Fruit fly (Drosophila melanogaster): ENCODE measurements around the gene S-Lap1.

The S-Lap1 gene

dm6 chr3L:8616935-8617334 is at the start of gene S-Lap1:
Gene S-Lap1 (plus strand): TSS chr3L:8617235.
- TF ChIP-seq insv (optimal IDR thresholded peaks at IDR 0.05) (no peak), Myc (optimal IDR thresholded peaks at IDR 0.05) (no peak), ttk (optimal IDR thresholded peaks at IDR 0.05) (no peak)

dm6 chr3L:8575844-8576842 is 40.9 kb upstream of the S-Lap1 start, which contains the start of the genes CG6638 and CG43078:
Gene CG6638 (minus strand): TSS chr3L:8576078.
Gene CG43078 (plus strand): TSS chr3L:8576808.
- TF ChIP-seq insv (optimal IDR thresholded peaks at IDR 0.05), result no peak
- no peak for TF ChIP-seq Sin3A (optimal IDR thresholded peaks at IDR 0.05)
- TF ChIP-seq ttk (optimal IDR thresholded peaks at IDR 0.05), result no peak
- no peak for TF ChIP-seq h (optimal IDR thresholded peaks at IDR 0.05)
- TF ChIP-seq Myc (optimal IDR thresholded peaks at IDR 0.05), result no peak
- TF ChIP-seq psq (optimal IDR thresholded peaks at IDR 0.05), result no peak

dm6 chr3L:8578470-8578869 is 38.6 kb upstream of the S-Lap1 start:
- TF ChIP-seq psq (optimal IDR thresholded peaks at IDR 0.05), result no peak
- no peak for TF ChIP-seq Sin3A (optimal IDR thresholded peaks at IDR 0.05)
- TF ChIP-seq insv (optimal IDR thresholded peaks at IDR 0.05), result no peak
- TF ChIP-seq h (optimal IDR thresholded peaks at IDR 0.05), result no peak
- TF ChIP-seq Myc (optimal IDR thresholded peaks at IDR 0.05), result no peak
- no peak for TF ChIP-seq ttk (optimal IDR thresholded peaks at IDR 0.05)

- no peak for TF ChIP-seq Sin3A (optimal IDR thresholded peaks at IDR 0.05)
- TF ChIP-seq h (optimal IDR thresholded peaks at IDR 0.05), result no peak
- no peak for TF ChIP-seq Myc (optimal IDR thresholded peaks at IDR 0.05)
Observed at dm6 chr3L:8579513-8579912, 37.5 kb upstream of the S-Lap1 start.

DNA sequence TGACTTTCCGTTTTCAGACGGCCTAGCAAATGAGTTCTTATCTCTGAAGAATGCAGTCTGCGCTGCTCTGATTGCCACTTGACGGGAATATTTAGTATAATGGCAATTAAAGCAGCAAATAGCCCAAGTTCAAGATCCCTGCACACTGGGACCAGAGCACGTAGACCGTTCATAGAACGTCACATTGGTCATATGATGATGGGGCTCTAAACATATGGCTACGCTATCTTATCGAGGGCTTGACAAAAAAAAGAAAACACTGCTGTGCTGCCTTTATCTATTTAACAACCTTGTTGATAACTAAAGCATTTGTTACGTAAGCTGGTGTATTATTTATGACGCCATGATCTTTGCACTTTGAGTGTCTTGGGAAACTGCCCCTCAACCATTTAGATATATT is 36.3 kb upstream of the S-Lap1 start:
- no peak for TF ChIP-seq Myc (optimal IDR thresholded peaks at IDR 0.05)
- no peak for TF ChIP-seq h (optimal IDR thresholded peaks at IDR 0.05)
- TF ChIP-seq psq (optimal IDR thresholded peaks at IDR 0.05), result no peak
- no peak for TF ChIP-seq insv (optimal IDR thresholded peaks at IDR 0.05)
- TF ChIP-seq Sin3A (optimal IDR thresholded peaks at IDR 0.05), result no peak
- no peak for TF ChIP-seq ttk (optimal IDR thresholded peaks at IDR 0.05)

DNA sequence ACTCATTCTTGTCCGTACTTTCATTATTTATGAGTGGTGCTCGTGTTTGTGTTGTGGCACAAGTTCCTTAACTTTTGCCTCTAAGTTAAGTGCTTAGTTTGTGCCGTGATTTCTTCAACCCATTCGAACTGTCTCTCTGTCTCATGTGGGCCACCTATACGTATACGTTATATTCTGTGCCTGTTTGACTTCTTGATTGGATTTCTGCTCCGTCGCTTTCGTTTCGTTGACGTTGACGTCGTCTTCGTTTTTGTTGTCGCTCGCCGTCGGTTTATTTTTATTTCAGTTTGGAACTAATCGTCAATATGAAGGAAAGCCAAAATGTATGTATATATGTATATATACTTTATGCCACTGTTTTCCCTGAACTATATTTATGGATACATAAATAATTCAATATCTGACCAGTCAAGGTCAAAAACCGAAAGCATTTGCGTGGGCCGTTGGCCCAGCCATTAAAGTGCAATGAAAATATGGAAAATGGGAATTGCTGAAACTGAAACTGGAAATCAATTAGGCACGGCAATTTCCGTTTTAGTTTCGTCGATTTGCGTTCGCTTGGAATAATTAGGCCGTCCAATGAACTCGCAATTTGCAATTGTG is 34.8 kb upstream of the S-Lap1 start:
- TF ChIP-seq insv (optimal IDR thresholded peaks at IDR 0.05), result no peak
- no peak for TF ChIP-seq psq (optimal IDR thresholded peaks at IDR 0.05)

dm6 chr3L:8584086-8584485 is 32.9 kb upstream of the S-Lap1 start:
- no peak for TF ChIP-seq ttk (optimal IDR thresholded peaks at IDR 0.05)
- no peak for TF ChIP-seq h (optimal IDR thresholded peaks at IDR 0.05)
- TF ChIP-seq insv (optimal IDR thresholded peaks at IDR 0.05), result no peak
- no peak for TF ChIP-seq psq (optimal IDR thresholded peaks at IDR 0.05)
- TF ChIP-seq Sin3A (optimal IDR thresholded peaks at IDR 0.05), result no peak
- no peak for TF ChIP-seq Myc (optimal IDR thresholded peaks at IDR 0.05)

dm6 chr3L:8600752-8601433 is 16.1 kb upstream of the S-Lap1 start, which contains the start of the genes Nelf-E and RpL14:
Gene Nelf-E (minus strand): TSS chr3L:8600879.
Gene RpL14 (plus strand): TSS chr3L:8601006.
- TF ChIP-seq Myc (optimal IDR thresholded peaks at IDR 0.05) (no peak), h (optimal IDR thresholded peaks at IDR 0.05) (no peak), psq (optimal IDR thresholded peaks at IDR 0.05) (no peak), Sin3A (optimal IDR thresholded peaks at IDR 0.05) (no peak), insv (optimal IDR thresholded peaks at IDR 0.05) (no peak), ttk (optimal IDR thresholded peaks at IDR 0.05) (no peak)

DNA sequence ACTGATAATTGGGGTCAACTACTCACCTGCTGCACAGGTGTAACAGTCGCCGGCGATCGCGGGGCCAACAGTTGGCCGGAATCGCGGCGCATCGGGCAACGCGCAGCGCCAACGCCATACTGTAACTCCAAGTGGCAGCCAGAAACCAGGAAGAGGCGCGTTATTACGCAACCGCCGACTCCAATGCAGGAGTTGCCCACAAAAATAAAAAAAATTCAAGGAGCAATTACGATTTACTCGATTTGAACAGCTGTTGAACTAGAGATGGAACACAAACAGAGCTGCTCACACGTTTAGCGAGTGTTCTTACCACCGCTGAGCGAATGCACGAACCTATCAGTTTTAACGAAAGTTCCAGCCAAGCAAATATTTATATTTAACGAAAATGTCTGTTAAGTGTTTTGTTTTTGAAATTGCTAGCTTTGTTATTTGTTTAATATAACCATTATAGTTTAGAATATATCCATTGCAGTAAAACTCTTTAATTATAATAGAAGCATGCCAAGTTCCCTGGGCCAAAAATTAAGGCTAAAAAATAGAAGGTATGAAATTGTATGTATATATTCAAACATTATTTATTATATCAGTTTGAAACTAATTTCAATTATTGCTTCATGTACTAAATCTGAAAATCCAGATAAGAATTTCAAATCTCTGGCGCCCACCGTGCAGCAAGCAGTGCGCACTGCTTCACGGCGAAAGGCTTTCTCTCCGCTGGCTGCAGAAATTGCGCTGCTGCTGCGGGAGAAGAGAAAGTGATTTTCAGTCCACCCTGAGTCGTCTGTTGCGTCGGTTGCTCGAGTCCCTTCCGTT is 12.9 kb upstream of the S-Lap1 start, which contains the start of the genes CG5989 and CG6282:
CG5989 (minus strand) TSS at position 270 of the 813 bp plus-strand sequence.
CG6282 (plus strand) TSS at position 778 of the 813 bp plus-strand sequence.
- TF ChIP-seq psq (optimal IDR thresholded peaks at IDR 0.05), result no peak
- TF ChIP-seq h (optimal IDR thresholded peaks at IDR 0.05), result no peak
- no peak for TF ChIP-seq insv (optimal IDR thresholded peaks at IDR 0.05)
- TF ChIP-seq Myc (optimal IDR thresholded peaks at IDR 0.05), result no peak
- TF ChIP-seq ttk (optimal IDR thresholded peaks at IDR 0.05), result no peak
- TF ChIP-seq Sin3A (optimal IDR thresholded peaks at IDR 0.05), result no peak

DNA sequence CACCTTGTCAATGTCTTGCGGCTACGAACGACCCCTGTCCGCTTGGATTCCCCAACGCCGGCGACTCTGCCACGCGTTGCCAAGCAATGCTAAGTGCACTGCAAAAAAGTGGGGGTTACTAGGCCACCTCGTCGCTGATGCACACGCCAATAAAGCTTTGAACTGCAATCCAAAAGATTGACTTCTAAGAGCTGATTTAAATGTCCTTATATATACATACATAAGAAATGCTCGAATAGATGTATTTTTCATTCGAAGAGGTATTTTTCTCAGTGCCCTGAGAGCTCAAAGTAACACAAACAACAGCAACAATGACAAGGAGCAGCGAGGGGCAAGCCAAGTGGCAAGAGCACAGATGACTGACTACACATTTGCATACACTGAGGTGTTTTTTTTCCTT is 9.6 kb upstream of the S-Lap1 start:
- TF ChIP-seq Myc (optimal IDR thresholded peaks at IDR 0.05) (no peak), Sin3A (optimal IDR thresholded peaks at IDR 0.05) (no peak), insv (optimal IDR thresholded peaks at IDR 0.05) (no peak), ttk (optimal IDR thresholded peaks at IDR 0.05) (no peak), psq (optimal IDR thresholded peaks at IDR 0.05) (no peak), h (optimal IDR thresholded peaks at IDR 0.05) (no peak)

DNA sequence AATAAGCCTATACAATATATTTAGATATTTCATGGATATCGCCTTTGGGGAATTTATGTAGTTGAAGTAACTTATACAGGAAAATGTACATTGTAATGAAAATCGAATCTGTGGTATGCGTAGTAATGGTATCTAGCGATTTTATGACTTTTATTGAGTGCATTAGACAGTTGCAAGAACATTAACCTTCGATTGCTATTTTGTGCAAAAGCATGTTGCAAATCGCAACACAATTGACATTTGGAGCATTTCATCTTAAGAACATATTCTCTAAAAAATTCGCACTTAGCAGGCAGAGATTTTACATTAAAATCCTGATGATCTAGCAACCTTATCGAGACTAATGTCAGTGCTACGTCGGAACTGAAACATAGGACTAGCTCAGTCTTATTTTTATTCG is 2.6 kb downstream of the S-Lap1 start, which contains the start of gene S-Lap2:
S-Lap2 (plus strand) TSS at position 301 of the 400 bp plus-strand sequence.
- TF ChIP-seq Sin3A (optimal IDR thresholded peaks at IDR 0.05) (no peak), Myc (optimal IDR thresholded peaks at IDR 0.05) (no peak), ttk (optimal IDR thresholded peaks at IDR 0.05) (no peak)

All from Kc167 (cell line).